Fruit fly (Drosophila melanogaster): ENCODE data around the gene unc-45.
A peak's percentile ranks its signal among the peaks of the same experiment; 100 is the strongest.

The unc-45 gene

dm6 chr3R:8013121-8014009, 19.7 kb upstream of the unc-45 start, which contains the start of the genes CG10435 and Pbp95 (continued):
- TF ChIP-seq CG10631 (GFP tag; optimal IDR thresholded peaks at IDR 0.05) (peak; percentile 44), CG31627 (GFP tag; optimal IDR thresholded peaks at IDR 0.05) (peak; percentile 53), CG3032 (tag; optimal IDR thresholded peaks at IDR 0.05) (peak; percentile 27), dac (GFP tag; optimal IDR thresholded peaks at IDR 0.05) (no peak), Eip75B (GFP tag; optimal IDR thresholded peaks at IDR 0.05) (no peak), spab (GFP tag; optimal IDR thresholded peaks at IDR 0.05) (no peak), Blimp-1 (GFP tag; optimal IDR thresholded peaks at IDR 0.05) (no peak), CG11762 (GFP tag; optimal IDR thresholded peaks at IDR 0.05; ENCODE audit: insufficient read depth) (peak; percentile 3), fd85E (GFP tag; optimal IDR thresholded peaks at IDR 0.05) (no peak)

DNA sequence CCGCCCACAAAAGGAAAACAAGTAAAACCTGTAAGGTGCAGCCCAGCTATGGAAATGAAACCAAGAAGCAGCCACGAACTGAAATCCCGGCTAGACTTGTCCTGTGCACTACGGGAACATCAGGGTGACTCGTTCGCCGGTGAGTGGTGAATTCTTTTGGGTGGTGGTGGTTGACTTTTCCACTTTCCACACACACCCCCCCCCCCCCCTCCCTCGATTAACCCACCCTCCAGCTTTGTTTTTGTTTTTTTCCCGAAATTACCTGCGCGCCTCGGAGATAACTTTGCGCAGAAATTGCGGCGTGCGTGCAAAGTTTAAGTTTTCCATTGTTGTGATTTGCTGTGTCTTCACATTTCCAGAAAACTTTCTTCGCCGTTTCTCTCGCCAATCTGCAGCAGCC, 6.6 kb upstream of the unc-45 start:
- TF ChIP-seq CG8119 (GFP tag; IDR thresholded peaks at IDR 0.05) (no peak), CG9139 (GFP tag; optimal IDR thresholded peaks at IDR 0.05) (no peak), CG3032 (tag; optimal IDR thresholded peaks at IDR 0.05) (no peak), Hr39 (GFP tag; optimal IDR thresholded peaks at IDR 0.05) (no peak), CG10669 (GFP tag; optimal IDR thresholded peaks at IDR 0.05) (no peak), acj6 (GFP tag; optimal IDR thresholded peaks at IDR 0.05) (no peak), Sox14 (GFP tag; optimal IDR thresholded peaks at IDR 0.05) (no peak), Eip78C (GFP tag) (no peak), achi (GFP tag; optimal IDR thresholded peaks at IDR 0.05) (no peak), CG8632 (GFP tag; optimal IDR thresholded peaks at IDR 0.05) (no peak), fkh (GFP tag; optimal IDR thresholded peaks at IDR 0.05) (no peak)

DNA sequence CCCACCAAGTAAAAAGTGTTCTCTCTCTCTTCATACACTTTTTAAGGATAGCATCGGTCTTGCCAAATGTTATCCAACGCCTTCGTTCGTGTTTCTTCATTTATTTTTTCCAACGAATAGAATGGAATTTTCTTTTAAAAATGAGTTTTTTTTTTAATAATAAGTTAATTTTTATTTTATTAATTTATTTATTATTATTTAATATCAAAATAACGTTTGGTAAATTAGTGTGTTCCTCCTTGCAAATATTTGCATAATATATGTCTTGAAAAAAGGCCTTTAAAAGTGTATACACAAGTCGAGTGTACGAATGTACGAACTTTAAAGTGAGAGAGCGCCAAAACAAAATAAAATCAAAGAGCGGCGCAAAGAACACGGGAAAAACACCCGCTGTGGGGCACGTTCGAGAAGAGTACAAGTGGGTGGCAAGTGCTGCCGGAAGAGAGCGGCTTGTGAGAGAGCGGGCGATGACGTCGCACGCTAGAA, 5.9 kb upstream of the unc-45 start:
- TF ChIP-seq dac (GFP tag; optimal IDR thresholded peaks at IDR 0.05) (peak; percentile 66), Ets96B (tag; optimal IDR thresholded peaks at IDR 0.05) (peak; percentile 83), CG6792 (GFP tag; optimal IDR thresholded peaks at IDR 0.05) (peak; percentile 87), CG9139 (GFP tag; optimal IDR thresholded peaks at IDR 0.05) (peak; percentile 82), svp (GFP tag) (peak; percentile 88), Eip78C (GFP tag) (peak; percentile 95), CG10631 (GFP tag; optimal IDR thresholded peaks at IDR 0.05) (peak; percentile 92), CG1621 (tag; optimal IDR thresholded peaks at IDR 0.05) (peak; percentile 44), Ets21C (GFP tag; optimal IDR thresholded peaks at IDR 0.05) (no peak), Blimp-1 (GFP tag; optimal IDR thresholded peaks at IDR 0.05) (peak; percentile 64), esn (GFP tag; optimal IDR thresholded peaks at IDR 0.05) (peak; percentile 91), CG8632 (GFP tag; optimal IDR thresholded peaks at IDR 0.05) (peak; percentile 94), Hr38 (GFP tag; optimal IDR thresholded peaks at IDR 0.05) (no peak), lz (GFP tag; optimal IDR thresholded peaks at IDR 0.05) (peak; percentile 80), CG8319 (GFP tag; optimal IDR thresholded peaks at IDR 0.05) (peak; percentile 12), salr (GFP tag; optimal IDR thresholded peaks at IDR 0.05) (peak; percentile 37 to 97), Eip93F (GFP tag; optimal IDR thresholded peaks at IDR 0.05) (peak; percentile 42), CG6276 (GFP tag; optimal IDR thresholded peaks at IDR 0.05) (peak; percentile 89), CG3032 (tag; optimal IDR thresholded peaks at IDR 0.05) (peak; percentile 80), topi (GFP tag; optimal IDR thresholded peaks at IDR 0.05) (no peak), CG6854 (GFP tag; optimal IDR thresholded peaks at IDR 0.05) (peak; percentile 74), acj6 (GFP tag; optimal IDR thresholded peaks at IDR 0.05) (peak; percentile 85), dsx (GFP tag; optimal IDR thresholded peaks at IDR 0.05; ENCODE audit: poor library complexity, severe bottlenecking) (peak; percentile 85), spab (GFP tag; optimal IDR thresholded peaks at IDR 0.05) (peak; percentile 74), Sox102F (GFP tag; optimal IDR thresholded peaks at IDR 0.05) (peak; percentile 83), CG8119 (GFP tag; IDR thresholded peaks at IDR 0.05) (peak; percentile 93), achi (GFP tag; optimal IDR thresholded peaks at IDR 0.05) (peak; percentile 92), CG34406 (GFP tag; optimal IDR thresholded peaks at IDR 0.05) (peak; percentile 92), fd59A (GFP tag; optimal IDR thresholded peaks at IDR 0.05) (peak; percentile 50), CG4318 (GFP tag; optimal IDR thresholded peaks at IDR 0.05) (peak; percentile 89), Met (GFP tag; optimal IDR thresholded peaks at IDR 0.05) (peak; percentile 51), fkh (GFP tag; optimal IDR thresholded peaks at IDR 0.05) (no peak), CG16779 (tag; optimal IDR thresholded peaks at IDR 0.05) (peak; percentile 91), CG32006 (GFP tag; optimal IDR thresholded peaks at IDR 0.05) (peak; percentile 97), fd85E (GFP tag; optimal IDR thresholded peaks at IDR 0.05) (peak; percentile 54), Eip75B (GFP tag; optimal IDR thresholded peaks at IDR 0.05) (peak; percentile 77), Gug (GFP tag; IDR thresholded peaks at IDR 0.05) (peak; percentile 39; the same call in 1 of the 2 replicates), Lpt (GFP tag; optimal IDR thresholded peaks at IDR 0.05) (peak; percentile 74)

Measured in whole organism, prepupa.